Fruit fly (Drosophila melanogaster) Kc167 (cell line): ENCODE data around the gene Coq7.

ENCODE experiments used
- Myc ChIP-seq: fragments of >200 bp; optimal IDR thresholded peaks from 2 replicates; lab custom pipeline; 2017; ENCODE audit warnings: missing external identifiers
- h ChIP-seq: fragments of >200 bp; optimal IDR thresholded peaks from 3 replicates; lab custom pipeline; 2018; ENCODE audit warnings: missing external identifiers

- no peak for TF ChIP-seq Myc (lab: Kevin White, UChicago)
- TF ChIP-seq h (lab: Kevin White, UChicago): no peak
These were observed 23.2 kb downstream of the Coq7 start for dm6 chrX:6794190-6794589.
